Fruit fly (Drosophila melanogaster) whole organism, embryonic: Measurements from ENCODE around the gene CG34283.

Experiments used
- CG11398 ChIP-seq: fragments of 200-800 bp; sonication (Bioruptor generic); optimal IDR thresholded peaks from 2 replicates; lab custom pipeline; 2016; ENCODE audit warnings: missing biosample characterization, missing genetic modification characterization
- CG12071 ChIP-seq: fragments of 200-800 bp; sonication (Bioruptor generic); optimal IDR thresholded peaks from 3 replicates; lab custom pipeline; 2018; ENCODE audit warnings: missing biosample characterization, mild to moderate bottlenecking, missing genetic modification characterization
- CG13123 ChIP-seq: fragments of 200-800 bp; sonication (Bioruptor generic); optimal IDR thresholded peaks from 2 replicates; lab custom pipeline; 2016; ENCODE audit warnings: missing biosample characterization, missing genetic modification characterization
- CG13775 ChIP-seq: fragments of 200-800 bp; sonication (Bioruptor generic); optimal IDR thresholded peaks from 3 replicates; lab custom pipeline; 2017; ENCODE audit warnings: missing biosample characterization, mild to moderate bottlenecking, missing genetic modification characterization
- CG1529 ChIP-seq: fragments of 200-800 bp; sonication (Bioruptor generic); optimal IDR thresholded peaks from 3 replicates; lab custom pipeline; 2018; ENCODE audit warnings: missing biosample characterization, missing genetic modification characterization
- CG15601 ChIP-seq: fragments of 200-800 bp; sonication (Bioruptor generic); optimal IDR thresholded peaks from 3 replicates; lab custom pipeline; 2019; ENCODE audit warnings: missing biosample characterization, mild to moderate bottlenecking, missing genetic modification characterization, moderate library complexity
- CG17912 ChIP-seq: fragments of 200-800 bp; sonication (Bioruptor generic); optimal IDR thresholded peaks from 2 replicates; lab custom pipeline; 2018; ENCODE audit warnings: missing biosample characterization, mild to moderate bottlenecking, missing genetic modification characterization
- CG1792 ChIP-seq: fragments of 200-800 bp; sonication (Bioruptor generic); optimal IDR thresholded peaks from 2 replicates; lab custom pipeline; 2016; ENCODE audit warnings: missing biosample characterization, missing genetic modification characterization
- CG2678 ChIP-seq: fragments of 200-800 bp; sonication (Bioruptor generic); optimal IDR thresholded peaks from 3 replicates; lab custom pipeline; 2019; ENCODE audit warnings: missing biosample characterization, mild to moderate bottlenecking, missing genetic modification characterization, moderate library complexity
- CG34376 ChIP-seq: fragments of 200-800 bp; sonication (Bioruptor generic); optimal IDR thresholded peaks from 2 replicates; lab custom pipeline; 2018; ENCODE audit warnings: missing biosample characterization, mild to moderate bottlenecking, missing genetic modification characterization
- CG3726 ChIP-seq: fragments of 200-800 bp; sonication (Bioruptor generic); IDR thresholded peaks from 3 replicates; pipeline ENCODE4, ENCODE4 v1.3.6; 2022; ENCODE audit warnings: missing biosample characterization, missing genetic modification characterization
- CG4820 ChIP-seq: fragments of 200-800 bp; sonication (Bioruptor generic); optimal IDR thresholded peaks from 3 replicates; lab custom pipeline; 2016; ENCODE audit warnings: missing biosample characterization, missing genetic modification characterization
- CG6854 ChIP-seq: fragments of 200-800 bp; sonication (Bioruptor generic); optimal IDR thresholded peaks from 3 replicates; lab custom pipeline; 2017; ENCODE audit warnings: missing biosample characterization, mild to moderate bottlenecking, missing genetic modification characterization
- CG7556 ChIP-seq: fragments of 200-800 bp; sonication (Bioruptor generic); optimal IDR thresholded peaks from 2 replicates; lab custom pipeline; 2017; ENCODE audit warnings: missing biosample characterization, mild to moderate bottlenecking, missing genetic modification characterization
- CG7786 ChIP-seq: fragments of 200-800 bp; sonication (Bioruptor generic); optimal IDR thresholded peaks from 2 replicates; lab custom pipeline; 2016; ENCODE audit warnings: missing biosample characterization, missing genetic modification characterization
- CG7963 ChIP-seq: fragments of 200-800 bp; sonication (Bioruptor generic); IDR thresholded peaks from 3 replicates; pipeline ENCODE4 v1.3.6; 2022; ENCODE audit warnings: missing biosample characterization, missing genetic modification characterization; ENCODE audit not compliant: partially characterized antibody
- CG8944 ChIP-seq: fragments of 200-800 bp; sonication (Bioruptor generic); optimal IDR thresholded peaks from 3 replicates; lab custom pipeline; 2016; ENCODE audit warnings: missing biosample characterization, missing genetic modification characterization
- CrebB ChIP-seq: fragments of 200-800 bp; sonication (Bioruptor generic); optimal IDR thresholded peaks from 3 replicates; lab custom pipeline; 2018; ENCODE audit warnings: missing biosample characterization, mild to moderate bottlenecking, missing genetic modification characterization
- Deaf1 ChIP-seq: fragments of 200-800 bp; optimal IDR thresholded peaks from 3 replicates; lab custom pipeline; 2019; ENCODE audit warnings: missing biosample characterization, mild to moderate bottlenecking, missing genetic modification characterization, moderate library complexity
- E2f1 ChIP-seq: fragments of 200-800 bp; sonication (Bioruptor generic); IDR thresholded peaks from 2 replicates; pipeline ENCODE4 v1.3.6; 2022; ENCODE audit warnings: missing biosample characterization, missing genetic modification characterization
- Ets97D ChIP-seq: fragments of 200-800 bp; sonication (Bioruptor generic); optimal IDR thresholded peaks from 3 replicates; lab custom pipeline; 2016; ENCODE audit warnings: missing biosample characterization, missing genetic modification characterization
- Hey ChIP-seq: fragments of 200-800 bp; sonication (Bioruptor generic); optimal IDR thresholded peaks from 3 replicates; lab custom pipeline; 2018; ENCODE audit warnings: missing biosample characterization, mild to moderate bottlenecking, missing genetic modification characterization
- Hsf ChIP-seq: fragments of 200-800 bp; sonication (Bioruptor generic); optimal IDR thresholded peaks from 3 replicates; lab custom pipeline; 2016; ENCODE audit warnings: missing biosample characterization, missing genetic modification characterization
- Nf-YB ChIP-seq: fragments of 200-800 bp; sonication (Bioruptor generic); optimal IDR thresholded peaks from 3 replicates; lab custom pipeline; 2019; ENCODE audit warnings: missing biosample characterization, mild to moderate bottlenecking, missing genetic modification characterization, moderate library complexity
- Nf-YC ChIP-seq: fragments of 200-800 bp; optimal IDR thresholded peaks from 3 replicates; lab custom pipeline; 2019; ENCODE audit warnings: missing biosample characterization, mild to moderate bottlenecking, missing genetic modification characterization, moderate library complexity
- PHDP ChIP-seq: fragments of 200-800 bp; sonication (Bioruptor generic); optimal IDR thresholded peaks from 3 replicates; lab custom pipeline; 2018; ENCODE audit warnings: missing biosample characterization, mild to moderate bottlenecking, missing genetic modification characterization, moderate library complexity
- Pdp1 ChIP-seq, 2 experiments: fragments of 200-800 bp; sonication (Bioruptor generic); optimal IDR thresholded peaks; 3 replicates each; lab custom pipeline; 2016; ENCODE audit warnings: missing biosample characterization in 2 of 2, missing genetic modification characterization in 2 of 2, mild to moderate bottlenecking in 1 of 2, moderate library complexity in 1 of 2
- Rfx ChIP-seq: fragments of 200-800 bp; sonication (Bioruptor generic); IDR thresholded peaks from 2 replicates; pipeline ENCODE4 v1.3.6; 2022; ENCODE audit warnings: missing biosample characterization, missing genetic modification characterization
- Rx ChIP-seq: fragments of 200-800 bp; sonication (Bioruptor generic); IDR thresholded peaks from 2 replicates; pipeline ENCODE4 v1.3.6; 2022; ENCODE audit warnings: missing biosample characterization, missing genetic modification characterization
- Scr ChIP-seq: fragments of 200-800 bp; sonication (Bioruptor generic); IDR thresholded peaks from 2 replicates; pipeline ENCODE4 v1.3.6; 2022; ENCODE audit warnings: missing biosample characterization, missing genetic modification characterization; ENCODE audit not compliant: partially characterized antibody
- Sry-β ChIP-seq: fragments of 200-800 bp; sonication (Bioruptor generic); optimal IDR thresholded peaks from 2 replicates; lab custom pipeline; 2018; ENCODE audit warnings: missing biosample characterization, mild to moderate bottlenecking, missing genetic modification characterization, moderate library complexity
- abd-A ChIP-seq: fragments of 200-800 bp; sonication (Bioruptor generic); optimal IDR thresholded peaks from 3 replicates; lab custom pipeline; 2019; ENCODE audit warnings: missing biosample characterization, mild to moderate bottlenecking, missing genetic modification characterization, moderate library complexity
- cad ChIP-seq: fragments of >200 bp; optimal IDR thresholded peaks from 2 replicates; lab custom pipeline; 2017; ENCODE audit warnings: missing biosample characterization, missing genetic modification characterization
- crol ChIP-seq: fragments of 200-800 bp; sonication (Bioruptor generic); IDR thresholded peaks from 2 replicates; pipeline ENCODE4 v1.3.6; 2022; ENCODE audit warnings: missing biosample characterization, missing genetic modification characterization
- en ChIP-seq: fragments of 200-800 bp; sonication (Bioruptor generic); optimal IDR thresholded peaks from 2 replicates; lab custom pipeline; 2016; ENCODE audit warnings: missing biosample characterization, missing genetic modification characterization
- ewg ChIP-seq: fragments of 200-800 bp; sonication (Bioruptor generic); optimal IDR thresholded peaks from 3 replicates; lab custom pipeline; 2017; ENCODE audit warnings: mild to moderate bottlenecking, missing biosample characterization, missing genetic modification reagents, missing genetic modification characterization
- eyg ChIP-seq: fragments of 200-800 bp; sonication (Bioruptor generic); optimal IDR thresholded peaks from 3 replicates; lab custom pipeline; 2016; ENCODE audit warnings: missing biosample characterization, missing genetic modification characterization
- ind ChIP-seq: fragments of 200-800 bp; sonication (Bioruptor generic); optimal IDR thresholded peaks from 3 replicates; lab custom pipeline; 2016; ENCODE audit warnings: missing biosample characterization, missing genetic modification characterization
- onecut ChIP-seq: fragments of 200-800 bp; sonication (Bioruptor generic); IDR thresholded peaks from 2 replicates; pipeline ENCODE4 v1.3.6; 2022; ENCODE audit warnings: missing biosample characterization, missing genetic modification characterization
- pfk ChIP-seq: fragments of 200-800 bp; sonication (Bioruptor generic); optimal IDR thresholded peaks from 2 replicates; lab custom pipeline; 2018; ENCODE audit warnings: missing biosample characterization, mild to moderate bottlenecking, missing genetic modification characterization, moderate library complexity
- pros ChIP-seq: fragments of 200-800 bp; sonication (Bioruptor generic); optimal IDR thresholded peaks from 3 replicates; lab custom pipeline; 2019; ENCODE audit warnings: missing biosample characterization, mild to moderate bottlenecking, missing genetic modification characterization, moderate library complexity
- run ChIP-seq: fragments of 200-800 bp; sonication (Bioruptor generic); optimal IDR thresholded peaks from 3 replicates; lab custom pipeline; 2018; ENCODE audit warnings: missing biosample characterization, mild to moderate bottlenecking, missing genetic modification characterization
- salm ChIP-seq: fragments of 200-800 bp; sonication (Bioruptor generic); optimal IDR thresholded peaks from 2 replicates; lab custom pipeline; 2018; ENCODE audit warnings: missing biosample characterization, mild to moderate bottlenecking, missing genetic modification characterization
- seq ChIP-seq: fragments of 200-800 bp; sonication (Bioruptor generic); IDR thresholded peaks from 2 replicates; pipeline ENCODE4 v1.3.6; 2022; ENCODE audit warnings: missing biosample characterization, missing genetic modification characterization
- shn ChIP-seq: fragments of 200-800 bp; sonication (Bioruptor generic); optimal IDR thresholded peaks from 3 replicates; lab custom pipeline; 2016; ENCODE audit warnings: missing biosample characterization, missing genetic modification characterization
- stc ChIP-seq: fragments of 200-800 bp; sonication (Bioruptor generic); IDR thresholded peaks from 2 replicates; pipeline ENCODE4 v1.3.6; 2022; ENCODE audit warnings: missing biosample characterization, missing genetic modification characterization
- zf30C ChIP-seq: fragments of 200-800 bp; sonication (Bioruptor generic); optimal IDR thresholded peaks from 3 replicates; lab custom pipeline; 2018; ENCODE audit warnings: missing biosample characterization, mild to moderate bottlenecking, missing genetic modification characterization
- zfh1 ChIP-seq: fragments of 200-800 bp; sonication (Bioruptor generic); IDR thresholded peaks from 3 replicates; pipeline ENCODE4 v1.3.6; 2022; ENCODE audit warnings: missing biosample characterization, missing genetic modification characterization
- zfh2 ChIP-seq: fragments of 200-800 bp; sonication (Bioruptor generic); optimal IDR thresholded peaks from 2 replicates; lab custom pipeline; 2016; ENCODE audit warnings: missing biosample characterization, missing genetic modification characterization

CG34283 gene

DNA sequence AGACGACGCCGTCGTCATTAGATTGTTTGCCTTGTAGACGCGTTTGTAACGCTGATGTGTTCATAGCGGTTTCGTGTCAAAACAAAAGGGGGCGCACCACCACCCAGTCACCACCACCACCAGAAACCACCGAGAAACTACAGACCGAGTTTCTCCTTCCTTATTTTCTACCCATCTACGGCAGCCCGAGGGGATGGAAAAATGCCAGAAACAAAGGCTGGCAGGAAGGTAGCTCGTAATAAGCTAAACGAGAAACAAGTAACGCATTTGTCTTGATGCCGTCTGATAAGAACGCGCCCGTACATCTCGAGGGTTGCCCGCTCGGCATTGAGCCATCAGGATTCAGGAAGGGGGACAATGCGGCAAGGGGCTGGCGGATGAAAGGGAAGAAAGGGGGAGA lies 14.9 kb downstream of the CG34283 start:
- no peak for TF ChIP-seq CG12071 (GFP tag; lab: Kevin White, UChicago)
- peak; percentile 75 for TF ChIP-seq pros
- no peak for TF ChIP-seq CrebB (tag; lab: Kevin White, UChicago)
- TF ChIP-seq CG1792 (GFP tag; lab: Kevin White, UChicago): no peak
- peak; percentile 58 for TF ChIP-seq Hey (tag; lab: Kevin White, UChicago)
- TF ChIP-seq run (tag; lab: Kevin White, UChicago): peak; percentile 11
- TF ChIP-seq abd-A: peak; percentile 79
- no peak for TF ChIP-seq PHDP (tag; lab: Kevin White, UChicago)

DNA sequence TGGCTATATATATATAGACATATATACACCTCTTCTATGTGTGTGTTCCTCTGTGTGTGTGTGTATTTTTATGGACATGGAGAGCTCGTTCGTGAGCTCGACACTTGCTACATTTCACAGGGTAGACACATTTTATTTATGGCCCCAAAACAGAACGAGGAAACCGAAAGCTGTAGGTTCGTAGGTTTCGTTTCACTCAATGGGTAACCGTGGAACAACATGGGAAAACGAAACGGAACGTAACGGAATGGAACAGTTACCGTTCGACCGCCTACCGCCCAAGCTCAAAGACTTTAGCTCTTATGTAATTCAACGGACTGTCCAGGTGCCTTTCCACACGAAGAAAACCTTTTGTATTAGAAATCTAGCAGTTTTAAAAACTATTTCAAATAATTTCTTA lies 16.1 kb downstream of the CG34283 start:
- TF ChIP-seq Deaf1 (tag; lab: Kevin White, UChicago): peak; percentile 22
- TF ChIP-seq Rx (GFP tag; lab: Robert Waterston, UW): no peak
- TF ChIP-seq Hsf (GFP tag; lab: Kevin White, UChicago): no peak
- TF ChIP-seq abd-A: peak; percentile 15
- no peak for TF ChIP-seq Scr
- peak; percentile 93 for TF ChIP-seq pfk (GFP tag; lab: Kevin White, UChicago)
- no peak for TF ChIP-seq CG2678 (tag; lab: Kevin White, UChicago)
- peak in 1 of 2 experiments; percentile 7 for TF ChIP-seq Pdp1 (GFP tag; optimal IDR thresholded peaks at IDR 0.05; lab: Kevin White, UChicago)
- TF ChIP-seq CG6854 (GFP tag; lab: Kevin White, UChicago): no peak
- TF ChIP-seq CG8944 (GFP tag; lab: Kevin White, UChicago): no peak
- no peak for TF ChIP-seq CG13123

DNA sequence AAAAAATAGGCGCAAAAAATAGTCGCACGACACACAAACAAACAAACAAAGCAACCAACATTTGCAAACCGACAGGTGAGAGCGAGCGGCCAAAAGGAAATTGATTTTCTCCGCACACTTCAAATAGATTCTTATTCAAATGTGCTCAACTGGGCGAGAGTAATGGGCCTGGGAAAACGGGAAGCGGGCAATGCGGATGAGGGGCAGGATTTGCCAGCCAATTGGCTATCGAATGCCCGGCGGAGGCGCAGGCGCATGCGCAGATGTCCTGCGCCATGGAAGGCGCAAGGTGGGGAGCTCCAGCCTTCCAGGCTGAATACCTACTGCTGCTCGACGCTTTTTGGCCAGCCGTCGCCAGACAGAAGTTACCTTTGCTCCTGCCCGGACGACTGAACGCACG lies 17.2 kb downstream of the CG34283 start, which contains the start of the genes ChAT and VAChT:
TSS of gene ChAT (plus strand) at position 352 of the 400 bp plus-strand sequence.
TSS of gene VAChT (plus strand) at position 352 of the 400 bp plus-strand sequence.
- peak; percentile 67; the same call in 1 of the 2 replicates for TF ChIP-seq onecut (GFP tag; lab: Robert Waterston, UW)
- TF ChIP-seq Ets97D (GFP tag; lab: Kevin White, UChicago): no peak
- no peak for TF ChIP-seq CG4820 (GFP tag; lab: Kevin White, UChicago)
- TF ChIP-seq Rfx (GFP tag; lab: Robert Waterston, UW): no peak
- no peak for TF ChIP-seq CG34376 (GFP tag; lab: Kevin White, UChicago)
- no peak for TF ChIP-seq CG13775 (GFP tag; lab: Kevin White, UChicago)
- no peak for TF ChIP-seq cad (GFP tag; lab: Kevin White, UChicago)
- no peak for TF ChIP-seq CG3726 (GFP tag; lab: Robert Waterston, UW)
- TF ChIP-seq CG7963 (GFP tag; lab: Robert Waterston, UW): no peak
- TF ChIP-seq shn (GFP tag; lab: Kevin White, UChicago): no peak
- peak; percentile 86 for TF ChIP-seq ewg (GFP tag; lab: Kevin White, UChicago)
- TF ChIP-seq en (GFP tag; lab: Kevin White, UChicago): no peak
- peak; percentile 33; the same call in 1 of the 2 replicates for TF ChIP-seq crol (GFP tag; lab: Robert Waterston, UW)
- no peak for TF ChIP-seq CG17912 (GFP tag; lab: Kevin White, UChicago)
- TF ChIP-seq zf30C (GFP tag; lab: Kevin White, UChicago): no peak
- no peak for TF ChIP-seq Sry-β (GFP tag; lab: Kevin White, UChicago)
- TF ChIP-seq eyg: no peak
- TF ChIP-seq CG2678 (tag; lab: Kevin White, UChicago): no peak
- no peak for TF ChIP-seq seq (GFP tag; lab: Robert Waterston, UW)
- no peak for TF ChIP-seq E2f1 (GFP tag; lab: Robert Waterston, UW)
- peak; percentile 74 for TF ChIP-seq Nf-YB (GFP tag; lab: Kevin White, UChicago)
- no peak for TF ChIP-seq zfh2 (GFP tag; lab: Kevin White, UChicago)
- no peak for TF ChIP-seq CG15601 (tag; lab: Kevin White, UChicago)
- no peak for TF ChIP-seq salm (tag; lab: Kevin White, UChicago)
- TF ChIP-seq CG7556: no peak
- TF ChIP-seq abd-A: peak; percentile 71
- peak; percentile 55 for TF ChIP-seq pfk (GFP tag; lab: Kevin White, UChicago)
- TF ChIP-seq Nf-YC: peak; percentile 87
- no peak for TF ChIP-seq CG7786 (GFP tag; lab: Kevin White, UChicago)
- TF ChIP-seq CG11398 (GFP tag; lab: Kevin White, UChicago): no peak
- TF ChIP-seq CG1529 (GFP tag; lab: Kevin White, UChicago): no peak
- TF ChIP-seq ind (GFP tag; lab: Kevin White, UChicago): no peak
- TF ChIP-seq zfh1 (GFP tag; lab: Robert Waterston, UW): no peak
- TF ChIP-seq stc (GFP tag; lab: Robert Waterston, UW): no peak
